In the genomic region with DNA sequence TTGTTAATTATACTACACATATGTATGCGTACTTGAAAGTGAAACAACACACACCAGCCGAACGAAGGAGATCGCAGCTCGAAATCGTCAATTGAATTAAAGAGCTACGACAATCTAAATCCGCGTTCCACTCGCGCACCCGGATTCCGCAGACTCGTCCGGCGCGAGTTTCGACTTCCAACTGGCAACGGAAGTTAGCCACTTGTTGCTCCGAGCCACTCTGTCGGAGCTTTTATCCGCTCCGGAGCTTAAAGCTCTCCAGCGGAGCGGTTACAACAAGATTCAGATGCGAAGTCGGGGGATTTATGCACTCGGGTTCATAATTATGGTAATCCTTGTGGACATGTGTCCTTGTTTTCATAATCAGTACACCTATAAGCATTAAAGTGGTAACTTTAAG, we compare ENCODE assay signal across 1 fruit fly cellular context.
TF ChIP-seq lines count a peak whose summit lies in the region.

A gene (minus strand): TSS at position 173 of the 400 bp plus-strand sequence.

TF ChIP-seq in whole organism, embryonic, 481 proteins besides CTCF, POLR2A, EP300 and RAD21 (continued from another document and continues in another):
- TF ChIP-seq CG3163 (GFP tag; optimal IDR thresholded peaks at IDR 0.05; lab: Kevin White, UChicago) (no peak), lmd (GFP tag; IDR thresholded peaks at IDR 0.05; lab: Robert Waterston, UW) (no peak), chinmo (GFP tag; IDR thresholded peaks at IDR 0.05; lab: Robert Waterston, UW; ENCODE audit: partially characterized antibody) (0 out of 4 replicates have a peak, but pooled peaks have one; percentile 38), CG11456 (GFP tag; IDR thresholded peaks at IDR 0.05; lab: Robert Waterston, UW) (no peak), bbx (GFP tag; IDR thresholded peaks at IDR 0.05; lab: Robert Waterston, UW; ENCODE audit: partially characterized antibody) (peak; percentile 36; the same call in 1 of the 2 replicates), dpn (GFP tag; optimal IDR thresholded peaks at IDR 0.05; lab: Kevin White, UChicago) (no peak), Xbp1 (GFP tag; optimal IDR thresholded peaks at IDR 0.05; lab: Kevin White, UChicago) (no peak), pho (GFP tag; optimal IDR thresholded peaks at IDR 0.05; lab: Kevin White, UChicago) (no peak), Trl (optimal IDR thresholded peaks at IDR 0.05; lab: Kevin White, UChicago) (no peak), Trl (GFP tag; optimal IDR thresholded peaks at IDR 0.05; lab: Kevin White, UChicago) (peak; percentile 20), CG8281 (tag; optimal IDR thresholded peaks at IDR 0.05; lab: Kevin White, UChicago) (no peak), CG3407 (GFP tag; optimal IDR thresholded peaks at IDR 0.05; lab: Kevin White, UChicago) (no peak), pum (GFP tag; optimal IDR thresholded peaks at IDR 0.05; lab: Kevin White, UChicago) (no peak), ERR (GFP tag; optimal IDR thresholded peaks at IDR 0.05; lab: Kevin White, UChicago) (no peak), p53 (GFP tag; optimal IDR thresholded peaks at IDR 0.05; lab: Kevin White, UChicago) (no peak), CG18764 (GFP tag; optimal IDR thresholded peaks at IDR 0.05; lab: Kevin White, UChicago) (no peak), CG12236 (GFP tag; optimal IDR thresholded peaks at IDR 0.05; lab: Kevin White, UChicago) (no peak), hb (GFP tag; IDR thresholded peaks at IDR 0.05; lab: Robert Waterston, UW; ENCODE audit: partially characterized antibody) (no peak), CG13296 (GFP tag; optimal IDR thresholded peaks at IDR 0.05; lab: Kevin White, UChicago) (peak; percentile 70), Nf-YA (GFP tag; IDR thresholded peaks at IDR 0.05; lab: Robert Waterston, UW) (no peak), ase (GFP tag; IDR thresholded peaks at IDR 0.05; lab: Robert Waterston, UW) (no peak), CG10959 (GFP tag; IDR thresholded peaks at IDR 0.05; lab: Robert Waterston, UW) (no peak), odd (GFP tag; optimal IDR thresholded peaks at IDR 0.05; lab: Kevin White, UChicago) (peak; percentile 50), CG11093 (GFP tag; IDR thresholded peaks at IDR 0.05; lab: Robert Waterston, UW) (no peak), dmrt99B (tag; optimal IDR thresholded peaks at IDR 0.05; lab: Kevin White, UChicago) (no peak), CG14441 (GFP tag; IDR thresholded peaks at IDR 0.05; lab: Robert Waterston, UW) (0 out of 2 replicates have a peak, but pooled peaks have one; percentile 6), Pdp1 (GFP tag; optimal IDR thresholded peaks at IDR 0.05; lab: Kevin White, UChicago) (peak in 1 of 2 experiments; percentile 8), ranshi (GFP tag; IDR thresholded peaks at IDR 0.05; lab: Robert Waterston, UW) (peak; percentile 9; the same call in 1 of the 2 replicates), Taf1 (GFP tag; IDR thresholded peaks at IDR 0.05; lab: Robert Waterston, UW) (no peak), CG15514 (GFP tag; optimal IDR thresholded peaks at IDR 0.05; lab: Kevin White, UChicago) (peak; percentile 64), CG2120 (GFP tag; optimal IDR thresholded peaks at IDR 0.05; lab: Kevin White, UChicago) (no peak), CG2889 (GFP tag; IDR thresholded peaks at IDR 0.05; lab: Robert Waterston, UW) (no peak), Mes4 (GFP tag; optimal IDR thresholded peaks at IDR 0.05; lab: Kevin White, UChicago) (no peak), org-1 (GFP tag; optimal IDR thresholded peaks at IDR 0.05; lab: Kevin White, UChicago) (no peak), Dll (GFP tag; IDR thresholded peaks at IDR 0.05; lab: Robert Waterston, UW; ENCODE audit: partially characterized antibody) (no peak), nerfin-1 (tag; optimal IDR thresholded peaks at IDR 0.05; lab: Kevin White, UChicago) (no peak), trh (GFP tag; optimal IDR thresholded peaks at IDR 0.05; lab: Kevin White, UChicago) (no peak), Sin3A (optimal IDR thresholded peaks at IDR 0.05; lab: Kevin White, UChicago) (no peak), CG10366 (GFP tag; IDR thresholded peaks at IDR 0.05; lab: Robert Waterston, UW) (no peak), CG33557 (GFP tag; optimal IDR thresholded peaks at IDR 0.05; lab: Kevin White, UChicago) (no peak), Hr51 (GFP tag; optimal IDR thresholded peaks at IDR 0.05; lab: Kevin White, UChicago) (no peak), bsh (GFP tag; optimal IDR thresholded peaks at IDR 0.05; lab: Kevin White, UChicago) (peak in 1 of 2 experiments; percentile 0), CG7963 (GFP tag; IDR thresholded peaks at IDR 0.05; lab: Robert Waterston, UW; ENCODE audit: partially characterized antibody) (no peak), Jarid2 (GFP tag; optimal IDR thresholded peaks at IDR 0.05; lab: Kevin White, UChicago) (peak; percentile 82), Xrp1 (GFP tag; IDR thresholded peaks at IDR 0.05; lab: Robert Waterston, UW) (peak; percentile 17; the same call in 1 of the 2 replicates), ems (GFP tag; optimal IDR thresholded peaks at IDR 0.05; lab: Kevin White, UChicago) (no peak), MESR4 (GFP tag; optimal IDR thresholded peaks at IDR 0.05; lab: Kevin White, UChicago) (peak; percentile 3), Vsx1 (GFP tag; optimal IDR thresholded peaks at IDR 0.05; lab: Kevin White, UChicago) (peak; percentile 5), nmo (GFP tag; optimal IDR thresholded peaks at IDR 0.05; lab: Kevin White, UChicago) (no peak), Bgb (GFP tag; IDR thresholded peaks at IDR 0.05; lab: Robert Waterston, UW; ENCODE audit: partially characterized antibody) (peak; percentile 54; the same call in 1 of the 2 replicates), Med (GFP tag; lab: Kevin White, UChicago) (peak; percentile 87), CG17385 (GFP tag; optimal IDR thresholded peaks at IDR 0.05; lab: Kevin White, UChicago) (peak; percentile 36), abd-A (tag; optimal IDR thresholded peaks at IDR 0.05; lab: Kevin White, UChicago) (no peak), Oaz (GFP tag; IDR thresholded peaks at IDR 0.05; lab: Robert Waterston, UW) (no peak), croc (GFP tag; conservative IDR thresholded peaks at IDR 0.05; lab: Robert Waterston, UW) (no peak), CG3281 (GFP tag; optimal IDR thresholded peaks at IDR 0.05; lab: Kevin White, UChicago) (peak; percentile 42), Ets97D (GFP tag; optimal IDR thresholded peaks at IDR 0.05; lab: Kevin White, UChicago) (peak; percentile 73), Gug (GFP tag; IDR thresholded peaks at IDR 0.05; lab: Robert Waterston, UW) (no peak), emc (GFP tag; optimal IDR thresholded peaks at IDR 0.05; lab: Kevin White, UChicago) (no peak), Fer1 (GFP tag; optimal IDR thresholded peaks at IDR 0.05; lab: Kevin White, UChicago) (peak; percentile 65), CG14710 (tag; optimal IDR thresholded peaks at IDR 0.05; lab: Kevin White, UChicago) (no peak), Rfx (GFP tag; IDR thresholded peaks at IDR 0.05; lab: Robert Waterston, UW) (peak; percentile 45; the same call in 1 of the 2 replicates), CG6654 (GFP tag; optimal IDR thresholded peaks at IDR 0.05; lab: Kevin White, UChicago) (no peak), HmgD (GFP tag; optimal IDR thresholded peaks at IDR 0.05; lab: Kevin White, UChicago) (no peak), grau (tag; optimal IDR thresholded peaks at IDR 0.05; lab: Kevin White, UChicago) (peak; percentile 14), bab2 (GFP tag; optimal IDR thresholded peaks at IDR 0.05; lab: Kevin White, UChicago) (no peak), CG6813 (GFP tag; optimal IDR thresholded peaks at IDR 0.05; lab: Kevin White, UChicago) (no peak), unpg (GFP tag; optimal IDR thresholded peaks at IDR 0.05; lab: Kevin White, UChicago) (peak; percentile 1), crol (GFP tag; IDR thresholded peaks at IDR 0.05; lab: Robert Waterston, UW) (no peak), CG9797 (GFP tag; optimal IDR thresholded peaks at IDR 0.05; lab: Kevin White, UChicago) (no peak), fd64A (GFP tag; optimal IDR thresholded peaks at IDR 0.05; lab: Kevin White, UChicago) (peak; percentile 9), CG18011 (GFP tag; optimal IDR thresholded peaks at IDR 0.05; lab: Kevin White, UChicago) (no peak), CG2129 (GFP tag; IDR thresholded peaks at IDR 0.05; lab: Robert Waterston, UW; ENCODE audit: partially characterized antibody) (no peak), pros (GFP tag; optimal IDR thresholded peaks at IDR 0.05; lab: Kevin White, UChicago) (no peak), Fer2 (tag; optimal IDR thresholded peaks at IDR 0.05; lab: Kevin White, UChicago) (no peak), sim (GFP tag; IDR thresholded peaks at IDR 0.05; lab: Robert Waterston, UW) (no peak), CG11723 (GFP tag; optimal IDR thresholded peaks at IDR 0.05; lab: Kevin White, UChicago) (no peak), CG6689 (GFP tag; IDR thresholded peaks at IDR 0.05; lab: Robert Waterston, UW) (no peak), Bteb2 (GFP tag; optimal IDR thresholded peaks at IDR 0.05; lab: Kevin White, UChicago) (no peak), Mrtf (GFP tag; IDR thresholded peaks at IDR 0.05; lab: Robert Waterston, UW) (no peak), CG3065 (GFP tag; optimal IDR thresholded peaks at IDR 0.05; lab: Kevin White, UChicago) (no peak), en (GFP tag; optimal IDR thresholded peaks at IDR 0.05; lab: Kevin White, UChicago) (no peak), wek (GFP tag; optimal IDR thresholded peaks at IDR 0.05; lab: Kevin White, UChicago) (peak; percentile 49), ci (GFP tag; IDR thresholded peaks at IDR 0.05; lab: Robert Waterston, UW) (peak; percentile 68; the same call in 2 of the 3 replicates), pfk (GFP tag; optimal IDR thresholded peaks at IDR 0.05; lab: Kevin White, UChicago) (no peak), CG7745 (tag; optimal IDR thresholded peaks at IDR 0.05; lab: Kevin White, UChicago) (no peak), her (GFP tag; optimal IDR thresholded peaks at IDR 0.05; lab: Kevin White, UChicago) (peak; percentile 37), slou (GFP tag; optimal IDR thresholded peaks at IDR 0.05; lab: Kevin White, UChicago) (no peak), Nf-YC (tag; optimal IDR thresholded peaks at IDR 0.05; lab: Kevin White, UChicago) (peak; percentile 35), eyg (GFP tag; optimal IDR thresholded peaks at IDR 0.05; lab: Kevin White, UChicago) (peak; percentile 12), eve (GFP tag; optimal IDR thresholded peaks at IDR 0.05; lab: Kevin White, UChicago) (no peak), CG17612 (GFP tag; IDR thresholded peaks at IDR 0.05; lab: Robert Waterston, UW) (no peak), CG10654 (GFP tag; optimal IDR thresholded peaks at IDR 0.05; lab: Kevin White, UChicago) (no peak), sna (GFP tag; IDR thresholded peaks at IDR 0.05; lab: Robert Waterston, UW; ENCODE audit: partially characterized antibody) (no peak), Hsf (GFP tag; optimal IDR thresholded peaks at IDR 0.05; lab: Kevin White, UChicago) (no peak), az2 (GFP tag; optimal IDR thresholded peaks at IDR 0.05; lab: Kevin White, UChicago) (no peak), Deaf1 (tag; optimal IDR thresholded peaks at IDR 0.05; lab: Kevin White, UChicago) (peak; percentile 79), br (optimal IDR thresholded peaks at IDR 0.05; lab: Kevin White, UChicago) (no peak), CG14014 (GFP tag; IDR thresholded peaks at IDR 0.05; lab: Robert Waterston, UW) (peak; percentile 12; the same call in 1 of the 2 replicates), corto (GFP tag; optimal IDR thresholded peaks at IDR 0.05; lab: Kevin White, UChicago) (no peak), CG14667 (GFP tag; IDR thresholded peaks at IDR 0.05; lab: Robert Waterston, UW) (no peak), Tbp (GFP tag; optimal IDR thresholded peaks at IDR 0.05; lab: Kevin White, UChicago) (no peak), fru (optimal IDR thresholded peaks at IDR 0.05; lab: Kevin White, UChicago) (no peak), Ravus (GFP tag; IDR thresholded peaks at IDR 0.05; lab: Robert Waterston, UW) (no peak), fd102C (GFP tag; optimal IDR thresholded peaks at IDR 0.05; lab: Kevin White, UChicago) (no peak), Dek (tag; optimal IDR thresholded peaks at IDR 0.05; lab: Kevin White, UChicago) (no peak), CG43689 (GFP tag; IDR thresholded peaks at IDR 0.05; lab: Robert Waterston, UW) (no peak), tup (GFP tag; optimal IDR thresholded peaks at IDR 0.05; lab: Kevin White, UChicago) (no peak), hbn (GFP tag; IDR thresholded peaks at IDR 0.05; lab: Robert Waterston, UW; ENCODE audit: partially characterized antibody) (no peak), ara (GFP tag; IDR thresholded peaks at IDR 0.05; lab: Robert Waterston, UW) (no peak), CG32532 (GFP tag; IDR thresholded peaks at IDR 0.05; lab: Robert Waterston, UW) (peak; percentile 29; the same call in 1 of the 2 replicates), lola (GFP tag; optimal IDR thresholded peaks at IDR 0.05; lab: Kevin White, UChicago) (no peak), CG11247 (GFP tag; IDR thresholded peaks at IDR 0.05; lab: Robert Waterston, UW) (peak; percentile 8; the same call in 1 of the 2 replicates), toy (GFP tag; IDR thresholded peaks at IDR 0.05; lab: Robert Waterston, UW) (no peak), B-H2 (GFP tag; optimal IDR thresholded peaks at IDR 0.05; lab: Kevin White, UChicago) (peak; percentile 26), CG16863 (GFP tag; optimal IDR thresholded peaks at IDR 0.05; lab: Kevin White, UChicago) (no peak), exex (tag; optimal IDR thresholded peaks at IDR 0.05; lab: Kevin White, UChicago) (no peak), CG15269 (tag; optimal IDR thresholded peaks at IDR 0.05; lab: Kevin White, UChicago) (peak; percentile 33), CG10274 (GFP tag; optimal IDR thresholded peaks at IDR 0.05; lab: Kevin White, UChicago) (no peak), h (optimal IDR thresholded peaks at IDR 0.05; lab: Kevin White, UChicago) (no peak), CG9932 (GFP tag; IDR thresholded peaks at IDR 0.05; lab: Robert Waterston, UW) (no peak), Max (GFP tag; optimal IDR thresholded peaks at IDR 0.05; lab: Kevin White, UChicago) (no peak), stc (GFP tag; IDR thresholded peaks at IDR 0.05; lab: Robert Waterston, UW) (peak; percentile 61; the same call in 1 of the 2 replicates), CG7556 (GFP tag; optimal IDR thresholded peaks at IDR 0.05; lab: Kevin White, UChicago) (no peak), twi (tag; optimal IDR thresholded peaks at IDR 0.05; lab: Kevin White, UChicago) (no peak), CG13287 (GFP tag; IDR thresholded peaks at IDR 0.05; lab: Robert Waterston, UW; ENCODE audit: partially characterized antibody) (peak; percentile 36; the same call in 1 of the 2 replicates), Doc2 (GFP tag; IDR thresholded peaks at IDR 0.05; lab: Robert Waterston, UW) (no peak), CG31365 (tag; optimal IDR thresholded peaks at IDR 0.05; lab: Kevin White, UChicago) (peak; percentile 43), CG12391 (tag; optimal IDR thresholded peaks at IDR 0.05; lab: Kevin White, UChicago) (no peak)
